Worm (Caenorhabditis elegans): ENCODE results near the gene srx-34.

- no peak for TF ChIP-seq ama-1 (optimal IDR thresholded peaks at IDR 0.05)
- no peak for TF ChIP-seq B0310.2 (tag; optimal IDR thresholded peaks at IDR 0.05)
- TF ChIP-seq ceh-13 (GFP tag; optimal IDR thresholded peaks at IDR 0.05), result no peak
- TF ChIP-seq tbx-37 (GFP tag; conservative IDR thresholded peaks at IDR 0.05), result no peak
- no peak for TF ChIP-seq hmg-4 (GFP tag; optimal IDR thresholded peaks at IDR 0.05)
- TF ChIP-seq pes-1 (GFP tag; IDR thresholded peaks at IDR 0.05), result no peak
Measured at ce11 chrV:7095254-7095990, 24.6 kb downstream of the srx-34 start.

Measured in whole organism, early embryonic.